Worm (Caenorhabditis elegans): ENCODE results near the gene kin-21.

DNA sequence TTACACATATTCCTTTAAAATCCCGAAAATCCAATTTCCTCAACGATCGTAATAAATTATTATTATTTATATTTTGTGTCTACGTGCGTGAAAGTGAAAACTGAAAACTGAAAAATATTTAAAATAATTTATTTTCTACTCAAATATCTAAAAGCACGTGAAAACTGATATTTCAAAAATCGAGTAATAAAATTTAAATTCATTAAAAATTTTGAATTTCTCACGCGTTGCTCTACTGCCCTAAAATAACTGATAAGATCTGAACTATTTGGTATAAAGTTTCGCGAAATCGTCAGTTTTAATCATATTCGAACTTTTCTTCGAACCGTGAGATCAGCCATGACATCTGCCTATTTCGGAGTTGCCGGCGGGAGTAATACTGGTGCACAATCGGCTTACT, 19.6 kb downstream of the kin-21 start, which contains the start of gene ssq-1:
- no peak for TF ChIP-seq hpl-2 (GFP tag; optimal IDR thresholded peaks at IDR 0.05)
- TF ChIP-seq ama-1 (optimal IDR thresholded peaks at IDR 0.05), result no peak
- TF ChIP-seq lin-13 (GFP tag; optimal IDR thresholded peaks at IDR 0.05), result no peak
- TF ChIP-seq nhr-77 (tag; optimal IDR thresholded peaks at IDR 0.05), result no peak
- TF ChIP-seq elt-3 (tag; optimal IDR thresholded peaks at IDR 0.05), result no peak
- no peak for TF ChIP-seq nhr-237 (tag; optimal IDR thresholded peaks at IDR 0.05)
- no peak for TF ChIP-seq nhr-28 (tag; optimal IDR thresholded peaks at IDR 0.05)
- no peak for TF ChIP-seq nhr-12 (tag; optimal IDR thresholded peaks at IDR 0.05)
- TF ChIP-seq skn-1 (tag; optimal IDR thresholded peaks at IDR 0.05), result no peak

Data from whole organism, L1 larva.